Worm (Caenorhabditis elegans) whole organism, young adult: ENCODE results near the gene C50F7.6.

Experiments
- B0019.2 ChIP-seq: fragments of 200-800 bp; sonication (Bioruptor generic); conservative IDR thresholded peaks from 2 replicates; pipeline ENCODE4 v1.3.6; 2022; ENCODE audit warnings: missing genetic modification reagents, missing genetic modification characterization, missing compliant biosample characterization
- C06A6.2 ChIP-seq: fragments of 200-800 bp; sonication (Bioruptor generic); conservative IDR thresholded peaks from 2 replicates; pipeline ENCODE4 v1.3.6; 2022; ENCODE audit warnings: missing genetic modification characterization, missing compliant biosample characterization
- D2030.7 ChIP-seq: fragments of 200-800 bp; sonication (Bioruptor generic); IDR thresholded peaks from 2 replicates; pipeline ENCODE4 v1.3.6; 2022; ENCODE audit warnings: missing genetic modification reagents, missing genetic modification characterization, missing compliant biosample characterization
- F10E7.11 ChIP-seq: sonication (generic microtip); optimal IDR thresholded peaks from 2 replicates; lab custom pipeline; 2017; ENCODE audit warnings: mild to moderate bottlenecking, missing genetic modification characterization, moderate library complexity, missing compliant biosample characterization
- F23B12.7 ChIP-seq: sonication (generic microtip); optimal IDR thresholded peaks from 2 replicates; lab custom pipeline; 2017; ENCODE audit warnings: missing genetic modification characterization, mild to moderate bottlenecking, missing compliant biosample characterization, antibody characterized with exemption, moderate library complexity; ENCODE audit not compliant: insufficient read depth
- F37B4.10 ChIP-seq: fragments of 200-800 bp; sonication (Bioruptor generic); IDR thresholded peaks from 2 replicates; pipeline ENCODE4 v1.3.6; 2022; ENCODE audit warnings: missing genetic modification characterization, missing compliant biosample characterization
- F39B2.1 ChIP-seq: fragments of 200-800 bp; sonication (Bioruptor generic); IDR thresholded peaks from 2 replicates; pipeline ENCODE4 v1.3.6; 2022; ENCODE audit warnings: missing genetic modification reagents, missing genetic modification characterization, missing compliant biosample characterization
- F49E8.2 ChIP-seq: sonication (generic microtip); optimal IDR thresholded peaks from 3 replicates; lab custom pipeline; 2017; ENCODE audit warnings: missing genetic modification characterization, mild to moderate bottlenecking, missing compliant biosample characterization, antibody characterized with exemption, moderate library complexity; ENCODE audit not compliant: insufficient read depth
- F52B5.7 ChIP-seq: sonication (generic microtip); optimal IDR thresholded peaks from 2 replicates; lab custom pipeline; 2016; ENCODE audit warnings: mild to moderate bottlenecking, missing genetic modification characterization, missing compliant biosample characterization
- F55B11.4 ChIP-seq: sonication (generic microtip); optimal IDR thresholded peaks from 2 replicates; lab custom pipeline; 2016; ENCODE audit warnings: missing compliant biosample characterization, missing genetic modification characterization, borderline replicate concordance; ENCODE audit not compliant: insufficient read depth
- K11D2.4 ChIP-seq: fragments of 200-800 bp; sonication (Bioruptor generic); IDR thresholded peaks from 2 replicates; pipeline ENCODE4 v1.3.6; 2022; ENCODE audit warnings: missing genetic modification reagents, missing genetic modification characterization, missing compliant biosample characterization
- Y67H2A.10 ChIP-seq: fragments of 200-800 bp; sonication (Bioruptor generic); conservative IDR thresholded peaks from 2 replicates; pipeline ENCODE4 v1.3.6; 2022; ENCODE audit warnings: missing genetic modification reagents, missing genetic modification characterization, missing compliant biosample characterization
- Y95B8A.8 ChIP-seq: fragments of 200-800 bp; sonication (Bioruptor generic); IDR thresholded peaks from 2 replicates; pipeline ENCODE4 v1.3.6; 2022; ENCODE audit warnings: missing genetic modification reagents, missing genetic modification characterization, missing compliant biosample characterization
- atf-7 ChIP-seq: sonication (generic microtip); optimal IDR thresholded peaks from 2 replicates; lab custom pipeline; 2017; ENCODE audit warnings: mild to moderate bottlenecking, missing genetic modification characterization, missing compliant biosample characterization
- attf-6 ChIP-seq: fragments of 200-800 bp; sonication (Bioruptor generic); IDR thresholded peaks from 2 replicates; pipeline ENCODE4 v1.3.6; 2022; ENCODE audit warnings: missing genetic modification reagents, missing genetic modification characterization, missing compliant biosample characterization
- ccch-3 ChIP-seq: fragments of 200-800 bp; sonication (Bioruptor generic); optimal IDR thresholded peaks from 2 replicates; lab custom pipeline; 2018; ENCODE audit warnings: mild to moderate bottlenecking, missing genetic modification characterization, missing compliant biosample characterization
- ceh-40 ChIP-seq: fragments of 200-800 bp; sonication (Bioruptor generic); IDR thresholded peaks from 2 replicates; pipeline ENCODE4 v1.3.6; 2022; ENCODE audit warnings: missing genetic modification characterization, missing compliant biosample characterization
- ceh-58 ChIP-seq: fragments of 200-800 bp; sonication (Bioruptor generic); IDR thresholded peaks from 2 replicates; pipeline ENCODE4 v1.3.6; 2022; ENCODE audit warnings: missing genetic modification characterization, missing compliant biosample characterization
- ceh-79 ChIP-seq: sonication (generic microtip); optimal IDR thresholded peaks from 2 replicates; lab custom pipeline; 2017; ENCODE audit warnings: mild to moderate bottlenecking, missing genetic modification characterization, missing compliant biosample characterization
- dpl-1 ChIP-seq: fragments of 150-350 bp; optimal IDR thresholded peaks from 2 replicates; lab custom pipeline; 2014; ENCODE audit warnings: missing biosample characterization, missing genetic modification reagents, missing genetic modification characterization
- egl-44 ChIP-seq: fragments of 200-800 bp; sonication (Bioruptor generic); IDR thresholded peaks from 2 replicates; pipeline ENCODE4 v1.3.6; 2022; ENCODE audit warnings: missing genetic modification reagents, missing genetic modification characterization, missing compliant biosample characterization
- ekl-4 ChIP-seq: fragments of 200-800 bp; sonication (Bioruptor generic); IDR thresholded peaks from 2 replicates; pipeline ENCODE4 v1.3.6; 2022; ENCODE audit warnings: missing genetic modification reagents, missing genetic modification characterization, missing compliant biosample characterization
- ets-4 ChIP-seq: fragments of 200-800 bp; sonication (Bioruptor generic); optimal IDR thresholded peaks from 2 replicates; lab custom pipeline; 2018; ENCODE audit warnings: mild to moderate bottlenecking, missing genetic modification characterization, missing compliant biosample characterization
- gei-17 ChIP-seq: fragments of 200-800 bp; sonication (Bioruptor generic); optimal IDR thresholded peaks from 2 replicates; lab custom pipeline; 2018; ENCODE audit warnings: mild to moderate bottlenecking, missing genetic modification characterization, missing compliant biosample characterization
- hlh-26 ChIP-seq: fragments of 200-800 bp; sonication (Bioruptor generic); conservative IDR thresholded peaks from 2 replicates; pipeline ENCODE4 v1.3.6; 2022; ENCODE audit warnings: missing genetic modification reagents, missing genetic modification characterization, missing compliant biosample characterization
- hmg-20 ChIP-seq: fragments of 200-800 bp; sonication (Bioruptor generic); IDR thresholded peaks from 2 replicates; pipeline ENCODE4 v1.3.6; 2022; ENCODE audit warnings: missing genetic modification reagents, missing genetic modification characterization, missing compliant biosample characterization
- let-607 ChIP-seq, 2 experiments: fragments of 200-800 bp in 1 of 2; sonication (Bioruptor generic) in 1 of 2; sonication (generic microtip) in 1 of 2; optimal IDR thresholded peaks; 2 replicates each; lab custom pipeline; 2016 to 2018; ENCODE audit warnings: mild to moderate bottlenecking in 2 of 2, missing compliant biosample characterization in 2 of 2, missing genetic modification characterization in 2 of 2, moderate library complexity in 2 of 2, missing genotype in 1 of 2
- lin-35 ChIP-seq, 3 experiments: fragments of 150-350 bp in 2 of 3; sonication (generic microtip) in 1 of 3; optimal IDR thresholded peaks; 2 replicates each; lab custom pipeline; 2014 to 2018; ENCODE audit warnings: missing biosample characterization in 3 of 3, missing genetic modification characterization in 3 of 3, missing genetic modification reagents in 3 of 3
- lsl-1 ChIP-seq: fragments of 200-800 bp; sonication (Bioruptor generic); optimal IDR thresholded peaks from 2 replicates; lab custom pipeline; 2018; ENCODE audit warnings: mild to moderate bottlenecking, missing genetic modification characterization, moderate library complexity, missing compliant biosample characterization
- mel-28 ChIP-seq: sonication (generic microtip); optimal IDR thresholded peaks from 2 replicates; lab custom pipeline; 2016; ENCODE audit warnings: borderline replicate concordance, mild to moderate bottlenecking, missing genetic modification characterization, missing compliant biosample characterization
- nfyb-1 ChIP-seq: fragments of 200-800 bp; sonication (Bioruptor generic); IDR thresholded peaks from 2 replicates; pipeline ENCODE4 v1.3.6; 2022; ENCODE audit warnings: missing genetic modification reagents, missing genetic modification characterization, missing compliant biosample characterization
- nhr-120 ChIP-seq: fragments of 200-800 bp; sonication (Bioruptor generic); IDR thresholded peaks from 2 replicates; pipeline ENCODE4 v1.3.6; 2022; ENCODE audit warnings: missing genetic modification characterization, missing compliant biosample characterization
- pbrm-1 ChIP-seq: fragments of 200-800 bp; sonication (Bioruptor generic); IDR thresholded peaks from 2 replicates; pipeline ENCODE4 v1.3.6; 2022; ENCODE audit warnings: missing genetic modification reagents, missing genetic modification characterization, missing compliant biosample characterization
- rcor-1 ChIP-seq: fragments of 200-800 bp; sonication (Bioruptor generic); IDR thresholded peaks from 2 replicates; pipeline ENCODE4 v1.3.6; 2022; ENCODE audit warnings: missing genetic modification reagents, missing genetic modification characterization, missing compliant biosample characterization
- repo-1 ChIP-seq: sonication (generic microtip); optimal IDR thresholded peaks from 2 replicates; lab custom pipeline; 2017; ENCODE audit warnings: mild to moderate bottlenecking, missing genetic modification characterization, missing compliant biosample characterization
- sea-2 ChIP-seq: fragments of 200-800 bp; sonication (Bioruptor generic); IDR thresholded peaks from 2 replicates; pipeline ENCODE4 v1.3.6; 2022; ENCODE audit warnings: missing genetic modification characterization, missing compliant biosample characterization
- snpc-1.1 ChIP-seq: sonication (generic microtip); optimal IDR thresholded peaks from 2 replicates; lab custom pipeline; 2017; ENCODE audit warnings: missing genetic modification characterization, mild to moderate bottlenecking, missing compliant biosample characterization, antibody characterized with exemption, moderate library complexity, missing genotype, missing genetic modification reagents; ENCODE audit not compliant: insufficient read depth
- snpc-1.3 ChIP-seq: sonication (generic microtip); optimal IDR thresholded peaks from 2 replicates; lab custom pipeline; 2017; ENCODE audit warnings: missing genetic modification characterization, mild to moderate bottlenecking, missing compliant biosample characterization, antibody characterized with exemption, moderate library complexity, missing genotype, missing genetic modification reagents; ENCODE audit not compliant: insufficient read depth
- snpc-4 ChIP-seq, 5 experiments: fragments of 150-350 bp in 1 of 5; sonication (generic microtip) in 4 of 5; optimal IDR thresholded peaks; 2 replicates each; lab custom pipeline; 2014 to 2018; ENCODE audit warnings: missing genetic modification characterization in 5 of 5, missing biosample characterization in 3 of 5, antibody characterized with exemption in 2 of 5, mild to moderate bottlenecking in 2 of 5, missing compliant biosample characterization in 2 of 5, missing genotype in 2 of 5, moderate library complexity in 2 of 5, missing genetic modification reagents in 1 of 5
- somi-1 ChIP-seq: fragments of 200-800 bp; sonication (Bioruptor generic); optimal IDR thresholded peaks from 2 replicates; lab custom pipeline; 2018; ENCODE audit warnings: mild to moderate bottlenecking, missing genetic modification characterization, missing compliant biosample characterization
- unc-62 ChIP-seq: fragments of 150-350 bp; optimal IDR thresholded peaks from 2 replicates; lab custom pipeline; 2014; ENCODE audit warnings: missing biosample characterization, missing genetic modification reagents, missing genetic modification characterization
- zim-3 ChIP-seq: sonication (generic microtip); optimal IDR thresholded peaks from 2 replicates; lab custom pipeline; 2017; ENCODE audit warnings: mild to moderate bottlenecking, missing genetic modification characterization, moderate library complexity, missing compliant biosample characterization
- ztf-25 ChIP-seq: fragments of 200-800 bp; sonication (Bioruptor generic); IDR thresholded peaks from 2 replicates; pipeline ENCODE4 v1.3.6; 2022; ENCODE audit warnings: missing genetic modification reagents, missing genetic modification characterization, missing compliant biosample characterization
- ztf-6 ChIP-seq: fragments of 200-800 bp; sonication (Bioruptor generic); IDR thresholded peaks from 2 replicates; pipeline ENCODE4 v1.3.6; 2022; ENCODE audit warnings: missing genetic modification reagents, missing genetic modification characterization, missing compliant biosample characterization

C50F7.6 gene

DNA sequence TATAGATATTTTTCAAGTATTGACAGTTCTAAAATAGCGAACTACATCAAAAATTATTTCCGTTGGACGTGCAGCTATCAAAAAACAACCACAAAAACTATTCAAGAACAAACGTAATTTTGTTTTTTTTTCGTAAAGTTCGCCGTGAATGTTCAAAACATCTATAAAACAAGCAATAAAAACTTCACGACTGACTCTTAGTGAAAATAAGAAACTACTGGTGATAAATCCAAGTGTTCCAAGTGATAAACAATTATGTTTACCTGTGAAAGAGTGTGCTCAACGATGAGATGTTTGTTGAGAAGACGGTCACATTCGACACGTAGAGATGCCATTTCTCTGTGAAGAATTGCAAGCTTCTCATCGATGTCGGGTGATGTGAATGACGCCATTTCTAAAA lies at the start of gene C50F7.6:
Gene C50F7.6, minus strand, starts transcription at position 394 of the 400 bp plus-strand sequence.
- TF ChIP-seq F37B4.10 (GFP tag; lab: Robert Waterston, UW) (no peak), Y95B8A.8 (GFP tag; lab: Robert Waterston, UW) (no peak), F23B12.7 (tag; lab: Kevin White, UChicago) (no peak), B0019.2 (GFP tag; lab: Robert Waterston, UW) (no peak), nhr-120 (GFP tag; lab: Robert Waterston, UW) (no peak), rcor-1 (no peak), attf-6 (GFP tag; lab: Robert Waterston, UW) (no peak), somi-1 (GFP tag; lab: Kevin White, UChicago) (no peak), let-607 (tag; optimal IDR thresholded peaks at IDR 0.05; lab: Kevin White, UChicago) (no peak), unc-62 (GFP tag; lab: Kevin White, UChicago) (no peak), F55B11.4 (no peak), hmg-20 (no peak), zim-3 (no peak), hlh-26 (GFP tag; lab: Robert Waterston, UW) (no peak), atf-7 (tag; lab: Kevin White, UChicago) (no peak), D2030.7 (GFP tag; lab: Robert Waterston, UW) (no peak)

DNA sequence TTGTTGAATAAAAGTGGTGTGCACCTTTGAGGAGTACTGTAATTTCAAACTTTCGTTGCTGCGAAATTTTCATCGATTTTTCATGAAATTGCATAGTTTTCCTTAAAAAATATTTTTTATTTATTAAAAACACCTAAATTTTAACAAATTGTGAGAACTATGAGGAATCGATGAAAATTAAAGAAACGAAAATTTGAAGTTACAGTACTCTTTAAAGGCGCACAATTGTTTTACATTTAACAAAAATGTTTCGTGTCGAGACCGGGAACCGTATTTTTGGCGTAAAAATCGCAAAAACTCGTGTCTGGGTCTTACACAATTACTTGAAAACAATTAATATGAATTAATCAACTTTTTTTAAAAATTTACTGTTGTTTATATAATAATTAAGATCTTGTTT lies 47.2 kb upstream of the C50F7.6 start, which contains the start of gene rdl-1:
Gene rdl-1, minus strand, starts transcription at position 101 of the 400 bp plus-strand sequence.
- TF ChIP-seq lsl-1 (peak; percentile 38), snpc-4 (GFP tag; optimal IDR thresholded peaks at IDR 0.05; lab: Kevin White, UChicago) (no peak), snpc-4 (tag; optimal IDR thresholded peaks at IDR 0.05; lab: Kevin White, UChicago) (no peak), sea-2 (no peak)

DNA sequence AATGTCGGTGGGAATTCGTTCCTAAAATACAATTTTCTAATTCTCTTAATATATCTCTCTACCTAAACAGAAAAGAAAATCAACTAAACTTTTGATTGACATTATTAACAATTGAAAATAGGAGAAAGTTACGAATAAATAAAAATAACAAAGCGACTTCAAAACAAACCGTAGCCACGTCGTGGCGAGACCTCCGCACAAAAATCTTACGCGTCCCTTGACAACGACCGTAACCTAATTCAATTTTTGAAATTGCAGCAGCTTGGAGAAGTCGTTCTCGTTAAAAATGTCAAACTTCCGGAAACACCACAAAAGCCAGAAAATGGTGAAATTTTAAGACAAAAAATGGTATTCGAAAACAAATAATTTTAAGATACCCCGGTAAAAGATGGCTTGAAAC lies 41.3 kb upstream of the C50F7.6 start:
- TF ChIP-seq nfyb-1 = no peak
- no peak for TF ChIP-seq K11D2.4 (GFP tag; lab: Robert Waterston, UW)
- no peak for TF ChIP-seq lin-35 (GFP tag; optimal IDR thresholded peaks at IDR 0.05; lab: Kevin White, UChicago)
- TF ChIP-seq nhr-120 (GFP tag; lab: Robert Waterston, UW) = no peak
- TF ChIP-seq let-607 (tag; optimal IDR thresholded peaks at IDR 0.05; lab: Kevin White, UChicago) = no peak
- TF ChIP-seq pbrm-1 (GFP tag; lab: Robert Waterston, UW) = no peak
- no peak for TF ChIP-seq ccch-3 (GFP tag; lab: Kevin White, UChicago)
- peak; percentile 28 for TF ChIP-seq snpc-1.3 (tag; lab: Kevin White, UChicago)
- TF ChIP-seq ztf-25 (GFP tag; lab: Robert Waterston, UW) = no peak
- TF ChIP-seq F49E8.2 (tag; lab: Kevin White, UChicago) = peak; percentile 39
- TF ChIP-seq gei-17 (GFP tag; lab: Kevin White, UChicago) = no peak
- TF ChIP-seq ztf-6 (GFP tag; lab: Robert Waterston, UW) = no peak
- no peak for TF ChIP-seq attf-6 (GFP tag; lab: Robert Waterston, UW)
- no peak for TF ChIP-seq ekl-4 (GFP tag; lab: Robert Waterston, UW)
- TF ChIP-seq lsl-1 = peak; percentile 93
- no peak for TF ChIP-seq F55B11.4
- no peak for TF ChIP-seq F52B5.7
- TF ChIP-seq egl-44 (GFP tag; lab: Robert Waterston, UW) = no peak
- no peak for TF ChIP-seq ceh-40 (GFP tag; lab: Robert Waterston, UW)
- no peak for TF ChIP-seq C06A6.2 (GFP tag; lab: Robert Waterston, UW)
- TF ChIP-seq Y67H2A.10 (GFP tag; lab: Robert Waterston, UW) = no peak
- no peak for TF ChIP-seq ceh-58 (GFP tag; lab: Robert Waterston, UW)
- TF ChIP-seq mel-28 (tag; lab: Kevin White, UChicago) = no peak
- no peak for TF ChIP-seq F10E7.11 (tag; lab: Kevin White, UChicago)
- TF ChIP-seq ceh-79 = no peak
- no peak for TF ChIP-seq F39B2.1
- no peak for TF ChIP-seq snpc-1.1 (tag; lab: Kevin White, UChicago)
- 0 out of 2 replicates have a peak, but pooled peaks have one; percentile 17 for TF ChIP-seq D2030.7 (GFP tag; lab: Robert Waterston, UW)
- TF ChIP-seq ets-4 (GFP tag; lab: Kevin White, UChicago) = no peak
- TF ChIP-seq dpl-1 (GFP tag; lab: Kevin White, UChicago) = no peak
- no peak for TF ChIP-seq repo-1
